Worm (Caenorhabditis elegans) whole organism, L4/young adult: ENCODE data around the gene mig-18.

Source experiments
- dao-5 ChIP-seq: sonication (generic microtip); optimal IDR thresholded peaks from 2 replicates; lab custom pipeline; 2016; ENCODE audit warnings: missing genotype, missing genetic modification characterization, moderate library complexity, missing compliant biosample characterization
- him-1 ChIP-seq: sonication (generic microtip); optimal IDR thresholded peaks from 2 replicates; lab custom pipeline; 2016; ENCODE audit warnings: missing genotype, missing genetic modification reagents, missing genetic modification characterization, missing compliant biosample characterization

- TF ChIP-seq dao-5 (tag; lab: Kevin White, UChicago) (no peak), him-1 (no peak)
Observed at ce11 chrIII:13409498-13409897, 6.5 kb downstream of the mig-18 start, which contains the start of gene myo-6.
